Fruit fly (Drosophila melanogaster): ENCODE measurements around the gene ago.

dm6 chr3L:4282627-4283026, 28.5 kb upstream of the ago start, which contains the start of gene CG11583:
- no peak for TF ChIP-seq psq (optimal IDR thresholded peaks at IDR 0.05)
- no peak for TF ChIP-seq usp (GFP tag; optimal IDR thresholded peaks at IDR 0.05)
- no peak for TF ChIP-seq CG8478 (optimal IDR thresholded peaks at IDR 0.05)
- no peak for TF ChIP-seq EcR (GFP tag; optimal IDR thresholded peaks at IDR 0.05)

Measured in whole organism.